Fruit fly (Drosophila melanogaster): ENCODE results near the gene Utx.

dm6 chr2L:10322773-10323487, 44.3 kb upstream of the Utx start, which contains the start of gene CG5381:
- no peak for TF ChIP-seq CG10631 (GFP tag; optimal IDR thresholded peaks at IDR 0.05)
- no peak for TF ChIP-seq net (GFP tag; optimal IDR thresholded peaks at IDR 0.05)
- no peak for TF ChIP-seq CG11762 (GFP tag; optimal IDR thresholded peaks at IDR 0.05; ENCODE audit: insufficient read depth)
- no peak for TF ChIP-seq Hr4 (GFP tag; optimal IDR thresholded peaks at IDR 0.05)
- TF ChIP-seq CG7368 (GFP tag; optimal IDR thresholded peaks at IDR 0.05): no peak
- no peak for TF ChIP-seq OdsH (GFP tag; optimal IDR thresholded peaks at IDR 0.05)
- TF ChIP-seq esn (GFP tag; optimal IDR thresholded peaks at IDR 0.05): no peak
- no peak for TF ChIP-seq CG11294 (GFP tag; IDR thresholded peaks at IDR 0.05)
- no peak for TF ChIP-seq achi (GFP tag; optimal IDR thresholded peaks at IDR 0.05)
- no peak for TF ChIP-seq Eip78C (GFP tag)
